Worm (Caenorhabditis elegans): ENCODE results near the gene fbxa-42.

DNA sequence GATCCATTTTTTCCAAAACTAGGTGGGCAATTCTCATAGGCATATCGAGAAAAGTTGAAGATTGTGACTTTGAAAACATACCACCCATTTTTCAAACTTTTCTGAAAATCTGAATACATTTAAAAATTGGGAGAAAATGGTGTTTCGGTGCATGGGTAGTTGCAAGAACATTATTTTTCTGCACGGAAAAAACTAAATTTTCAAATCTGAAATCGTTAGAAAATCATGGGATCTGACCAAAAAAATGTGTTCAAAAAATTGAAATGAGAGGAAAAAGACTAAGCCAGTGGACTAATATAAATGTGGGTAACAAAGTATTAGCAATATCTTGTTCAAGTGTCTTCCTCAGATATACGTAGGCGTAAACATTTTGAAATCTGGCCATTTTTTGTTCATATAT lies 2.4 kb downstream of the fbxa-42 start, which contains the start of gene fbxa-43:
- no peak for TF ChIP-seq pha-4 (tag; optimal IDR thresholded peaks at IDR 0.05)
- no peak for TF ChIP-seq pqm-1 (tag; optimal IDR thresholded peaks at IDR 0.05)
- TF ChIP-seq nhr-11 (tag; optimal IDR thresholded peaks at IDR 0.05): no peak
- no peak for TF ChIP-seq madf-2 (tag; optimal IDR thresholded peaks at IDR 0.05)
- no peak for TF ChIP-seq hlh-30 (tag; optimal IDR thresholded peaks at IDR 0.05; ENCODE audit: insufficient read depth)

Measured in whole organism, late embryonic.